Fruit fly (Drosophila melanogaster) Kc167 (cell line): ENCODE results near the gene Spps.
A peak's percentile ranks its signal among the peaks of the same experiment; 100 is the strongest.

Experiments
- h ChIP-seq: fragments of >200 bp; optimal IDR thresholded peaks from 3 replicates; lab custom pipeline; 2018; ENCODE audit warnings: missing external identifiers
- insv ChIP-seq: fragments of >200 bp; optimal IDR thresholded peaks from 3 replicates; lab custom pipeline; 2018; ENCODE audit warnings: missing external identifiers
- psq ChIP-seq: fragments of >200 bp; optimal IDR thresholded peaks from 2 replicates; lab custom pipeline; 2017; ENCODE audit warnings: missing external identifiers

DNA sequence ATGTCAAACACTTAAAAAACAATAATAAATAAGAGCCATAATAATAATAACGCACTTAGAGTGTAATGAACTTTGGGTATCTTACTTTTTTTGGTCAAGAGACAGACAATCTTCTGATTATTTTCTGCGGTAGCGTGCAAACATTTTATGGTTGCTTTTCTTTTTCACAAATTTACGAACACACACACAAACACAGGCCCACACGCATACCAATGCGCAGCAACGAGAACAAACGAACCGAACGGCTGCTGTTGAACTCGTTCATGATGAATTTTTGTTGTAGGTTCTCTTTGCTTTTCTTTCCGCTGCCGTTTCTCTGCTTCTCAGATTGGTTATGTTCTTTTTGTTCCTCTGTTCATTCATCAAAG is 7.4 kb upstream of the Spps start:
- TF ChIP-seq psq (peak; percentile 53), insv (lab: Kevin White, UChicago) (no peak), h (lab: Kevin White, UChicago) (no peak)
